Worm (Caenorhabditis elegans): ENCODE data around the gene C47D12.2.

Gene C47D12.2

DNA sequence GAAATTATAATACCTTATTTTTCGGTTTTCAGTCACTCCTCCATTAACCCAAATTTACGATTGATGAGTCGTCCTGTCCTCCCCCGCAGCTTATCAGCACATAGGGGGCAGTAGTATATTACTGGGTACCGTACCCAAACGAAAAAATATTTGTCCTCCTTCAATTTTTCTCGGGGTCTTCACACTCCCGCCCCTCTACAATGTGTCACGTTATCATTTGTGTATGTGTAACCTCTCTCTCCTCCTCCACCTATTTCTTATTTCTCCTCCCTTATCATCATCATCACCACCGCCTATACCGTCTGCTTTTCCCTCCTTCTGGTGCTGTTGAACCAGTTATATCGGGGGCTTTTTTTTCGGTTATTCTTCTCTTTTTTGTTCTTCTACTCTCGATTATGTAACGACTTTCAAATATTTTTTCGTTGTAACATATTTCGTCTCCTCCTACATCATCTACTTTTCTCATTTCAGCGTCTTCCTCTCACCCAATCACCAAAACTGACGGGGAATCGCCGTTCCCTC is 29.8 kb upstream of the C47D12.2 start, which contains the start of gene ghi-1 (continued):
- peak; percentile 12 for TF ChIP-seq nhr-71 (tag; optimal IDR thresholded peaks at IDR 0.05)

DNA sequence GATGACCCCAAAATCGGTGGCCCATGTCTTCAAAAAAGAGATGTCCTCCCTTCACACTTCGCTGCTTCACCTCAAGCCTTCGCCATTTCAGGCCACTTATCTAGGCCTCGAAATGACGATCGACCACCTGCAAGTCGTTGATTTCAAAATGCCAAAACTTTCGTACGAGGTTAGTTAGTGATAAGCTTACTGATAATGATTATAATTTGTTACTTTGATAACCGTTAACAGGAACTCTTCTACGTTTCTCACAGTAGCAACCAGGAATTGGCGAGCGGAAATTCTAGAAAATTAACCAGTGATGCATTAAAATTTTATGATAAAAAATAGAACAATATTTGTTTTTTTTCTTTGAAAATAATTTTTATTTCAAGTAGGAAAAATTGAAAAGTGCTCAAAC is 29.2 kb upstream of the C47D12.2 start:
- TF ChIP-seq elt-2 (tag; optimal IDR thresholded peaks at IDR 0.05), result peak; percentile 73
- no peak for TF ChIP-seq irx-1 (tag; optimal IDR thresholded peaks at IDR 0.05)
- no peak for TF ChIP-seq lir-3 (tag; optimal IDR thresholded peaks at IDR 0.05; ENCODE audit: poor library complexity)
- no peak for TF ChIP-seq ceh-8 (GFP tag; optimal IDR thresholded peaks at IDR 0.05)
- TF ChIP-seq fkh-10 (GFP tag; optimal IDR thresholded peaks at IDR 0.05), result no peak
- no peak for TF ChIP-seq ztf-11 (tag; optimal IDR thresholded peaks at IDR 0.05)
- TF ChIP-seq zag-1 (tag; optimal IDR thresholded peaks at IDR 0.05), result no peak
- TF ChIP-seq efl-1 (optimal IDR thresholded peaks at IDR 0.05), result no peak
- TF ChIP-seq efl-1 (GFP tag; optimal IDR thresholded peaks at IDR 0.05 in 1 of 2), result peak in 1 of 2 experiments; percentile 88

DNA sequence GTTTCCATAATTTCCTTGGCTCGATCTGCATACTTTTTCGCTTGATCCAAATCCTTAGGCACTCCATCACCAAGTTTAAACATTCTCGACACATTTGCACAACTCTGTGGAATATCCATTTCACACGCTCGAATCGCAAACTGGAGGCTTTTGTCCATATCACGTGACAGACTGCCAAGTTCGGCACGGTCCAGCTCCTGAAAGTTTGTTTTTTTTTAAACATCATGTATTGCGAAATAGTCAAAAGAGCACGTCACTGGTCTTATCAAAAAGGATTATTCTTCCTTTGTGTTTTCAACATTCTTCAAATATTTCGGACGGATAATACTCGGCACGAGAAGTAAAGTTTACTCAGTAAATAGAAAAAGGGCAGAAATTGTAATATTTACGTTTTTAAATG is 26.9 kb upstream of the C47D12.2 start:
- peak; percentile 63 for TF ChIP-seq zip-4 (GFP tag; optimal IDR thresholded peaks at IDR 0.05)
- peak; percentile 21 for TF ChIP-seq skn-1 (tag; optimal IDR thresholded peaks at IDR 0.05)
- TF ChIP-seq pqm-1 (tag; optimal IDR thresholded peaks at IDR 0.05), result no peak
- peak in 1 of 2 experiments; percentile 9 for TF ChIP-seq lin-35 (GFP tag; optimal IDR thresholded peaks at IDR 0.05)
- no peak for TF ChIP-seq egl-27 (tag; optimal IDR thresholded peaks at IDR 0.05)
- peak; percentile 5 for TF ChIP-seq elt-2 (tag; optimal IDR thresholded peaks at IDR 0.05)
- TF ChIP-seq fkh-4 (tag; optimal IDR thresholded peaks at IDR 0.05; ENCODE audit: borderline replicate concordance), result no peak
- TF ChIP-seq C04F5.9 (tag; optimal IDR thresholded peaks at IDR 0.05), result no peak

DNA sequence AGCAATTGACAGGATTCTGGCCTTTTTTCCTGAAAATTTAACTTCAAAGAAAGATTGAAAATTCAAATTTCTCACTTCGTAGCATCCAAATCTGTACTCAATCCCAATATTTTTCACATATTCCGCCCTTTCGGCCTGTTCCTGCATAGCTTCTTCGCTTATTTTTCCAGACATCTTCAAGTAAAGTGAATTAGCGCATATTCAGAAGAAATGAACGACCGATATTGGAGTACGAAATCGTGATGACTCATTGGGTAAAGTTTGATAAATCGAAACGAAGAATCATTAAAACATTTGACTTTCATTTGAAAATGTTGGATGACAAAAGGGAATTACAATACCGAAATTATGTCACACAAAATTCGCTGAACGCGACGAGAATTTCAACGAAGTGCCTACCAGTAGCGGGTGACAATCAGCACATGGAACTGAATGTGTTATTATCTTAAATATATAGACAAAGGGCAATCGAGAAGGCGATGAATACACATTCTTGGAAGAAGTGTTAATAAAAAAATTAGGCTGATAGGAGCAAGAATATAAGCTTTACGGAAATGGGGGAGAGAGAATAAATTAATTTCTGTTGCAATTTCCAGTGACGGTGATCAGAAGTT is 25.0 kb upstream of the C47D12.2 start, which contains the start of gene coa-7:
coa-7 (minus strand) TSS at position 174 of the 614 bp plus-strand sequence.
- TF ChIP-seq dpl-1 (GFP tag; optimal IDR thresholded peaks at IDR 0.05), result no peak
- no peak for TF ChIP-seq snpc-4 (tag; optimal IDR thresholded peaks at IDR 0.05)
- peak; percentile 57 for TF ChIP-seq nhr-85 (tag)
- TF ChIP-seq pag-3 (tag; optimal IDR thresholded peaks at IDR 0.05; ENCODE audit: borderline replicate concordance, insufficient read depth), result no peak

DNA sequence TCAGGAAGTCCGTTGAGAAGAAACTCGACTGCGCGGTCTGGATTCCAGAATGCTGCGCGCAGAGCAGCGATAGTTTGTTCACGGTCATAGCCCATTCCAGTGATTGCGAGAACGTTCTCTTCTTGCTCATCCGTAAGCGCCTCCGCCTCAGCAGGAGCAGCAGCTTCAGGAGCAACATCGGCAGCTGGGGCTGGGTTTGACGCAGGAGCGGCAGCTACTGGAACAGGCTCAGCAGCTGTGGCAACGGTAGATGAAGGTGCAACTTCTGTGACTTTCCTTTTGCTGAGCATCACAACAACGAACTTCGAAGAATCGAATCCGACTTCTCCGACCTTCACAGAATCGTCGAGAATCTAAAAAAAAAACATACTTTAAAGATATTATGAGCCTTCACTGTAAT is 24.0 kb upstream of the C47D12.2 start:
- TF ChIP-seq nhr-47 (tag; optimal IDR thresholded peaks at IDR 0.05) (no peak), egl-13 (tag; optimal IDR thresholded peaks at IDR 0.05) (no peak), ceh-82 (tag; optimal IDR thresholded peaks at IDR 0.05) (no peak)

DNA sequence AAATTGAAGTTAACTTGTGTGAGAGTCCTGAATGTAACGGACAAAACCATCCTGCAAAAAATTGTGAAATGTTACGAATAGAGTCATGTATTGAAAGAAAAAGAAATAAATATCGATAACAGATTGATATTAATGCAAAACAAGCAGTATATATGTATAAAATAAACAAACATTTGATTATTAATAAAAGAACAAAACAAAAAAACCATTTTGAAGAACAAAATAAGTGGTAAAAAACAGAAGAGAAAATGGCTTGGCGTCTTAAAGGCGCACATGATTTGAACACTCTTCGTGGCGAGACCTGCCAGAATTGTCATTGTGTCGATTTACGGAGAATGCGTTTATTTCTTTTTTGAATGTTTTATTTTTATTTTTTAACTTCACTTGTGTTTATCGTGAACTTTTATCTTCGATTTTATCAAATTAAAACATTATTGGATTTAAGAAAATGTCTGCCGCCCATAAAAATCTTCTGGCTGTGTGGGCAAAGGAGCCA is 23.4 kb upstream of the C47D12.2 start, which contains the start of the genes rad-23 and rpn-12:
rad-23 (minus strand) TSS at position 51 of the 496 bp plus-strand sequence.
rpn-12 (plus strand) TSS at position 446 of the 496 bp plus-strand sequence.
- TF ChIP-seq xbp-1 (tag; optimal IDR thresholded peaks at IDR 0.05), result peak; percentile 51
- TF ChIP-seq aha-1 (tag; optimal IDR thresholded peaks at IDR 0.05), result no peak
- peak; percentile 66 for TF ChIP-seq nhr-71 (tag; optimal IDR thresholded peaks at IDR 0.05)
- no peak for TF ChIP-seq hpl-2 (GFP tag; optimal IDR thresholded peaks at IDR 0.05)
- TF ChIP-seq nhr-12 (tag; optimal IDR thresholded peaks at IDR 0.05), result no peak
- no peak for TF ChIP-seq jun-1 (tag; optimal IDR thresholded peaks at IDR 0.05)
- TF ChIP-seq rnt-1 (tag; optimal IDR thresholded peaks at IDR 0.05), result peak; percentile 50
- peak; percentile 41 for TF ChIP-seq tbx-2 (tag; optimal IDR thresholded peaks at IDR 0.05)
- TF ChIP-seq fkh-10 (GFP tag; optimal IDR thresholded peaks at IDR 0.05), result no peak
- peak; percentile 61 for TF ChIP-seq lin-14 (GFP tag; optimal IDR thresholded peaks at IDR 0.05)
- no peak for TF ChIP-seq zip-4 (GFP tag; optimal IDR thresholded peaks at IDR 0.05)
- no peak for TF ChIP-seq ces-1 (GFP tag; optimal IDR thresholded peaks at IDR 0.05)
- no peak for TF ChIP-seq unc-98 (GFP tag; IDR thresholded peaks at IDR 0.05)
- TF ChIP-seq pqm-1 (tag; optimal IDR thresholded peaks at IDR 0.05), result no peak
- TF ChIP-seq ceh-63 (GFP tag; optimal IDR thresholded peaks at IDR 0.05), result no peak
- TF ChIP-seq lin-39 (tag; optimal IDR thresholded peaks at IDR 0.05), result no peak
- peak; percentile 72 to 75 for TF ChIP-seq efl-1 (optimal IDR thresholded peaks at IDR 0.05)
- TF ChIP-seq efl-1 (GFP tag; optimal IDR thresholded peaks at IDR 0.05 in 1 of 2), result peak; percentile 65 to 93
- TF ChIP-seq dsc-1 (tag; optimal IDR thresholded peaks at IDR 0.05), result peak; percentile 19
- no peak for TF ChIP-seq ceh-88 (GFP tag; IDR thresholded peaks at IDR 0.05)
- TF ChIP-seq C04F5.9 (tag; optimal IDR thresholded peaks at IDR 0.05), result no peak
- TF ChIP-seq tlp-1 (tag; optimal IDR thresholded peaks at IDR 0.05), result no peak
- peak; percentile 60 for TF ChIP-seq lin-15B (tag; optimal IDR thresholded peaks at IDR 0.05)
- TF ChIP-seq nhr-11 (tag; optimal IDR thresholded peaks at IDR 0.05), result no peak
- TF ChIP-seq lir-3 (tag; optimal IDR thresholded peaks at IDR 0.05; ENCODE audit: poor library complexity), result no peak
